Worm (Caenorhabditis elegans): Measurements from ENCODE around the gene F13H8.3.

The F13H8.3 gene

ce11 chrII:6230116-6230515 is 33.7 kb upstream of the F13H8.3 start:
- TF ChIP-seq lsy-2 (tag; optimal IDR thresholded peaks at IDR 0.05) (no peak), nhr-2 (tag; optimal IDR thresholded peaks at IDR 0.05) (no peak), unc-62 (GFP tag; optimal IDR thresholded peaks at IDR 0.05) (no peak), blmp-1 (tag; optimal IDR thresholded peaks at IDR 0.05) (no peak), drap-1 (GFP tag; optimal IDR thresholded peaks at IDR 0.05) (no peak), hlh-1 (tag; optimal IDR thresholded peaks at IDR 0.05) (no peak), lin-32 (GFP tag; optimal IDR thresholded peaks at IDR 0.05) (no peak), elt-1 (tag; optimal IDR thresholded peaks at IDR 0.05; ENCODE audit: borderline replicate concordance, insufficient read depth) (no peak), tbx-8 (GFP tag; optimal IDR thresholded peaks at IDR 0.05) (no peak), elt-3 (tag; optimal IDR thresholded peaks at IDR 0.05) (no peak), unc-39 (tag; optimal IDR thresholded peaks at IDR 0.05) (no peak), snpc-4 (tag; optimal IDR thresholded peaks at IDR 0.05) (no peak), sem-2 (GFP tag; optimal IDR thresholded peaks at IDR 0.05) (no peak)

- TF ChIP-seq nhr-2 (tag; optimal IDR thresholded peaks at IDR 0.05) = no peak
- no peak for TF ChIP-seq M03D4.4 (tag; optimal IDR thresholded peaks at IDR 0.05)
- no peak for TF ChIP-seq ceh-83 (GFP tag; optimal IDR thresholded peaks at IDR 0.05)
- no peak for TF ChIP-seq nhr-12 (tag; optimal IDR thresholded peaks at IDR 0.05)
- no peak for TF ChIP-seq sptf-1 (tag; optimal IDR thresholded peaks at IDR 0.05)
- TF ChIP-seq snpc-4 (tag; optimal IDR thresholded peaks at IDR 0.05) = no peak
- no peak for TF ChIP-seq unc-120 (tag; optimal IDR thresholded peaks at IDR 0.05; ENCODE audit: poor library complexity, severe bottlenecking)
- no peak for TF ChIP-seq pha-4 (tag; optimal IDR thresholded peaks at IDR 0.05)
- no peak for TF ChIP-seq elt-1 (tag; optimal IDR thresholded peaks at IDR 0.05; ENCODE audit: borderline replicate concordance, insufficient read depth)
- no peak for TF ChIP-seq ceh-39 (tag; optimal IDR thresholded peaks at IDR 0.05)
- no peak for TF ChIP-seq flh-1 (GFP tag; optimal IDR thresholded peaks at IDR 0.05)
Observed at ce11 chrII:6235432-6236092, 28.2 kb upstream of the F13H8.3 start, which contains the start of gene T24H7.9. Gene T24H7.9, minus strand, starts transcription at chrII:6235505.

ce11 chrII:6236093-6236945 is 27.5 kb upstream of the F13H8.3 start:
- TF ChIP-seq sem-2 (GFP tag; optimal IDR thresholded peaks at IDR 0.05) = no peak
- TF ChIP-seq sptf-1 (tag; optimal IDR thresholded peaks at IDR 0.05) = no peak
- no peak for TF ChIP-seq elt-3 (tag; optimal IDR thresholded peaks at IDR 0.05)
- no peak for TF ChIP-seq unc-39 (tag; optimal IDR thresholded peaks at IDR 0.05)
- TF ChIP-seq lsy-2 (tag; optimal IDR thresholded peaks at IDR 0.05) = no peak
- no peak for TF ChIP-seq tbx-8 (GFP tag; optimal IDR thresholded peaks at IDR 0.05)
- TF ChIP-seq unc-120 (tag; optimal IDR thresholded peaks at IDR 0.05; ENCODE audit: poor library complexity, severe bottlenecking) = peak; percentile 24
- no peak for TF ChIP-seq ceh-83 (GFP tag; optimal IDR thresholded peaks at IDR 0.05)
- TF ChIP-seq ham-2 (GFP tag; optimal IDR thresholded peaks at IDR 0.05) = no peak
- no peak for TF ChIP-seq elt-1 (tag; optimal IDR thresholded peaks at IDR 0.05; ENCODE audit: borderline replicate concordance, insufficient read depth)
- TF ChIP-seq lin-13 (tag; optimal IDR thresholded peaks at IDR 0.05) = no peak
- TF ChIP-seq snpc-4 (tag; optimal IDR thresholded peaks at IDR 0.05) = no peak
- peak; percentile 4 for TF ChIP-seq hlh-1 (tag; optimal IDR thresholded peaks at IDR 0.05)
- TF ChIP-seq lin-32 (GFP tag; optimal IDR thresholded peaks at IDR 0.05) = no peak

ce11 chrII:6241758-6242157 is 22.0 kb upstream of the F13H8.3 start, which contains the start of gene T24H7.8:
Gene T24H7.8, plus strand, starts transcription at chrII:6242058.
- TF ChIP-seq ztf-11 (tag; optimal IDR thresholded peaks at IDR 0.05) = no peak
- no peak for TF ChIP-seq ceh-83 (GFP tag; optimal IDR thresholded peaks at IDR 0.05)
- no peak for TF ChIP-seq tbx-8 (GFP tag; optimal IDR thresholded peaks at IDR 0.05)
- no peak for TF ChIP-seq unc-120 (tag; optimal IDR thresholded peaks at IDR 0.05; ENCODE audit: poor library complexity, severe bottlenecking)
- no peak for TF ChIP-seq zip-8 (tag; optimal IDR thresholded peaks at IDR 0.05)
- no peak for TF ChIP-seq snpc-4 (tag; optimal IDR thresholded peaks at IDR 0.05)
- TF ChIP-seq ceh-39 (tag; optimal IDR thresholded peaks at IDR 0.05) = no peak
- no peak for TF ChIP-seq ces-1 (GFP tag; optimal IDR thresholded peaks at IDR 0.05)
- no peak for TF ChIP-seq elt-3 (tag; optimal IDR thresholded peaks at IDR 0.05)
- no peak for TF ChIP-seq sptf-1 (tag; optimal IDR thresholded peaks at IDR 0.05)
- TF ChIP-seq nhr-12 (tag; optimal IDR thresholded peaks at IDR 0.05) = no peak

- no peak for TF ChIP-seq mep-1 (tag; optimal IDR thresholded peaks at IDR 0.05)
- no peak for TF ChIP-seq M03D4.4 (tag; optimal IDR thresholded peaks at IDR 0.05)
- TF ChIP-seq snpc-4 (tag; optimal IDR thresholded peaks at IDR 0.05) = no peak
- no peak for TF ChIP-seq ham-2 (GFP tag; optimal IDR thresholded peaks at IDR 0.05)
- no peak for TF ChIP-seq ces-1 (GFP tag; optimal IDR thresholded peaks at IDR 0.05)
- no peak for TF ChIP-seq nhr-76 (tag; optimal IDR thresholded peaks at IDR 0.05)
- no peak for TF ChIP-seq ztf-11 (tag; optimal IDR thresholded peaks at IDR 0.05)
- no peak for TF ChIP-seq ceh-39 (tag; optimal IDR thresholded peaks at IDR 0.05)
- no peak for TF ChIP-seq ceh-43 (GFP tag; optimal IDR thresholded peaks at IDR 0.05)
- no peak for TF ChIP-seq elt-3 (tag; optimal IDR thresholded peaks at IDR 0.05)
- no peak for TF ChIP-seq cnd-1 (tag; optimal IDR thresholded peaks at IDR 0.05)
- TF ChIP-seq pha-4 (tag; optimal IDR thresholded peaks at IDR 0.05) = no peak
- no peak for TF ChIP-seq sem-2 (GFP tag; optimal IDR thresholded peaks at IDR 0.05)
Observed at ce11 chrII:6244171-6244570, 19.6 kb upstream of the F13H8.3 start, which contains the start of gene tat-4. Gene tat-4, minus strand, starts transcription at chrII:6244287.

Data from whole organism, mixed stage, embryonic.